Fruit fly (Drosophila melanogaster) whole organism, prepupa: Measurements from ENCODE around the gene JMJD7.

Source experiments
- Blimp-1 ChIP-seq: fragments of 200-800 bp; sonication (Bioruptor generic); optimal IDR thresholded peaks from 3 replicates; lab custom pipeline; 2017; ENCODE audit warnings: missing biosample characterization, missing genetic modification characterization, mild to moderate bottlenecking, moderate library complexity, missing genetic modification reagents
- CG10631 ChIP-seq: fragments of 200-800 bp; sonication (Bioruptor generic); optimal IDR thresholded peaks from 2 replicates; lab custom pipeline; 2016; ENCODE audit warnings: missing biosample characterization, missing genetic modification characterization
- CG10669 ChIP-seq: fragments of 200-800 bp; sonication (Bioruptor generic); optimal IDR thresholded peaks from 3 replicates; lab custom pipeline; 2018; ENCODE audit warnings: missing biosample characterization, mild to moderate bottlenecking, missing genetic modification characterization, moderate library complexity
- CG11762 ChIP-seq: fragments of 200-800 bp; sonication (Bioruptor generic); optimal IDR thresholded peaks from 3 replicates; lab custom pipeline; 2016; ENCODE audit warnings: missing biosample characterization, missing genetic modification characterization; ENCODE audit not compliant: insufficient read depth
- CG11902 ChIP-seq: fragments of 200-800 bp; sonication (Bioruptor generic); optimal IDR thresholded peaks from 3 replicates; lab custom pipeline; 2016; ENCODE audit warnings: missing biosample characterization, missing genetic modification characterization
- CG15336 ChIP-seq: fragments of 200-800 bp; sonication (Bioruptor generic); IDR thresholded peaks from 2 replicates; pipeline ENCODE4 v1.3.6; 2022; ENCODE audit warnings: missing biosample characterization, missing genetic modification characterization
- CG16779 ChIP-seq: fragments of 200-800 bp; sonication (Bioruptor generic); optimal IDR thresholded peaks from 3 replicates; lab custom pipeline; 2017; ENCODE audit warnings: missing biosample characterization, mild to moderate bottlenecking, missing genetic modification characterization
- CG3032 ChIP-seq: fragments of 200-800 bp; optimal IDR thresholded peaks from 2 replicates; lab custom pipeline; 2019; ENCODE audit warnings: missing biosample characterization, mild to moderate bottlenecking, missing genetic modification characterization, moderate library complexity
- CG31627 ChIP-seq: fragments of 200-800 bp; sonication (Bioruptor generic); optimal IDR thresholded peaks from 3 replicates; lab custom pipeline; 2016; ENCODE audit warnings: missing biosample characterization, missing genetic modification characterization
- CG32006 ChIP-seq: fragments of 200-800 bp; sonication (Bioruptor generic); optimal IDR thresholded peaks from 3 replicates; lab custom pipeline; 2017; ENCODE audit warnings: missing biosample characterization, mild to moderate bottlenecking, missing genetic modification characterization
- CG34406 ChIP-seq: fragments of 200-800 bp; sonication (Bioruptor generic); optimal IDR thresholded peaks from 3 replicates; lab custom pipeline; 2016; ENCODE audit warnings: missing biosample characterization, missing genetic modification characterization
- CG3919 ChIP-seq: fragments of 200-800 bp; sonication (Bioruptor generic); optimal IDR thresholded peaks from 3 replicates; lab custom pipeline; 2016; ENCODE audit warnings: missing biosample characterization, missing genetic modification characterization
- CG4318 ChIP-seq: fragments of 200-800 bp; sonication (Bioruptor generic); optimal IDR thresholded peaks from 3 replicates; lab custom pipeline; 2017; ENCODE audit warnings: missing biosample characterization, mild to moderate bottlenecking, missing genetic modification characterization
- CG6163 ChIP-seq: fragments of 200-800 bp; sonication (Bioruptor generic); IDR thresholded peaks from 3 replicates; pipeline ENCODE4 v1.3.6; 2022; ENCODE audit warnings: missing biosample characterization, missing genetic modification characterization
- CG6276 ChIP-seq: fragments of 200-800 bp; sonication (Bioruptor generic); optimal IDR thresholded peaks from 2 replicates; lab custom pipeline; 2017; ENCODE audit warnings: missing biosample characterization, mild to moderate bottlenecking, missing genetic modification characterization
- CG6792 ChIP-seq: fragments of 200-800 bp; sonication (Bioruptor generic); optimal IDR thresholded peaks from 3 replicates; lab custom pipeline; 2016; ENCODE audit warnings: missing biosample characterization, missing genetic modification characterization
- CG6808 ChIP-seq: fragments of 200-800 bp; sonication (Bioruptor generic); optimal IDR thresholded peaks from 3 replicates; lab custom pipeline; 2017; ENCODE audit warnings: missing biosample characterization, missing genetic modification characterization, mild to moderate bottlenecking, moderate library complexity, missing genetic modification reagents
- CG6854 ChIP-seq: fragments of 200-800 bp; sonication (Bioruptor generic); optimal IDR thresholded peaks from 2 replicates; lab custom pipeline; 2017; ENCODE audit warnings: missing biosample characterization, mild to moderate bottlenecking, missing genetic modification characterization
- CG7368 ChIP-seq: fragments of 200-800 bp; sonication (Bioruptor generic); optimal IDR thresholded peaks from 3 replicates; lab custom pipeline; 2016; ENCODE audit warnings: missing biosample characterization, missing genetic modification characterization
- CG8119 ChIP-seq: fragments of 200-800 bp; sonication (Bioruptor generic); IDR thresholded peaks from 3 replicates; pipeline ENCODE4 v1.3.6; 2022; ENCODE audit warnings: missing biosample characterization, missing genetic modification characterization
- CG8319 ChIP-seq: fragments of 200-800 bp; sonication (Bioruptor generic); optimal IDR thresholded peaks from 3 replicates; lab custom pipeline; 2016; ENCODE audit warnings: missing biosample characterization, missing genetic modification characterization
- CG8632 ChIP-seq: fragments of 200-800 bp; sonication (Bioruptor generic); optimal IDR thresholded peaks from 3 replicates; lab custom pipeline; 2016; ENCODE audit warnings: missing biosample characterization, missing genetic modification characterization
- CG9139 ChIP-seq: fragments of 200-800 bp; sonication (Bioruptor generic); optimal IDR thresholded peaks from 3 replicates; lab custom pipeline; 2017; ENCODE audit warnings: missing biosample characterization, mild to moderate bottlenecking, missing genetic modification characterization
- Eip75B ChIP-seq: fragments of 200-800 bp; sonication (Bioruptor generic); optimal IDR thresholded peaks from 3 replicates; lab custom pipeline; 2016; ENCODE audit warnings: missing biosample characterization, missing genetic modification characterization
- Eip78C ChIP-seq: fragments of 200-800 bp; sonication (Bioruptor generic); peaks from one replicate; lab custom pipeline; 2016; ENCODE audit warnings: missing biosample characterization, missing genetic modification characterization
- Eip93F ChIP-seq: fragments of 200-800 bp; sonication (Bioruptor generic); optimal IDR thresholded peaks from 2 replicates; lab custom pipeline; 2016; ENCODE audit warnings: missing biosample characterization, mild to moderate bottlenecking, missing genetic modification characterization
- Ets21C ChIP-seq: fragments of 200-800 bp; sonication (Bioruptor generic); optimal IDR thresholded peaks from 3 replicates; lab custom pipeline; 2016; ENCODE audit warnings: missing biosample characterization, missing genetic modification characterization
- Gug ChIP-seq: fragments of 200-800 bp; sonication (Bioruptor generic); IDR thresholded peaks from 2 replicates; pipeline ENCODE4 v1.3.6; 2022; ENCODE audit warnings: missing biosample characterization, missing genetic modification characterization
- Hr38 ChIP-seq: sonication (Bioruptor generic); optimal IDR thresholded peaks from 2 replicates; lab custom pipeline; 2016; ENCODE audit warnings: missing biosample characterization, missing genetic modification characterization
- Hr4 ChIP-seq: fragments of 200-800 bp; sonication (Bioruptor generic); optimal IDR thresholded peaks from 3 replicates; lab custom pipeline; 2016; ENCODE audit warnings: missing biosample characterization, missing genetic modification characterization
- Lpt ChIP-seq: fragments of 200-800 bp; sonication (Bioruptor generic); optimal IDR thresholded peaks from 3 replicates; lab custom pipeline; 2016; ENCODE audit warnings: missing biosample characterization, missing genetic modification characterization
- Met ChIP-seq: fragments of 200-800 bp; sonication (Bioruptor generic); optimal IDR thresholded peaks from 3 replicates; lab custom pipeline; 2016; ENCODE audit warnings: missing biosample characterization, missing genetic modification characterization
- OdsH ChIP-seq: fragments of 200-800 bp; sonication (Bioruptor generic); optimal IDR thresholded peaks from 3 replicates; lab custom pipeline; 2016; ENCODE audit warnings: missing biosample characterization, missing genetic modification characterization
- Smox ChIP-seq: fragments of 200-800 bp; sonication (Bioruptor generic); optimal IDR thresholded peaks from 3 replicates; lab custom pipeline; 2016; ENCODE audit warnings: missing biosample characterization, missing genetic modification characterization
- Sox102F ChIP-seq: fragments of 200-800 bp; sonication (Bioruptor generic); optimal IDR thresholded peaks from 2 replicates; lab custom pipeline; 2016; ENCODE audit warnings: missing biosample characterization, mild to moderate bottlenecking, missing genetic modification characterization
- Sox14 ChIP-seq: fragments of 200-800 bp; sonication (Bioruptor generic); optimal IDR thresholded peaks from 3 replicates; lab custom pipeline; 2016; ENCODE audit warnings: missing biosample characterization, missing genetic modification characterization
- achi ChIP-seq: fragments of 200-800 bp; sonication (Bioruptor generic); optimal IDR thresholded peaks from 3 replicates; lab custom pipeline; 2016; ENCODE audit warnings: missing biosample characterization, missing genetic modification characterization
- acj6 ChIP-seq: fragments of 200-800 bp; sonication (Bioruptor generic); optimal IDR thresholded peaks from 3 replicates; lab custom pipeline; 2016; ENCODE audit warnings: missing biosample characterization, missing genetic modification characterization
- cyc ChIP-seq: fragments of 200-800 bp; sonication (Bioruptor generic); optimal IDR thresholded peaks from 3 replicates; lab custom pipeline; 2016; ENCODE audit warnings: missing biosample characterization, missing genetic modification characterization
- dac ChIP-seq: fragments of 200-800 bp; sonication (Bioruptor generic); optimal IDR thresholded peaks from 2 replicates; lab custom pipeline; 2017; ENCODE audit warnings: missing biosample characterization, mild to moderate bottlenecking, missing genetic modification characterization
- dsx ChIP-seq: fragments of 200-800 bp; optimal IDR thresholded peaks from 3 replicates; lab custom pipeline; 2019; ENCODE audit warnings: missing biosample characterization, mild to moderate bottlenecking, missing genetic modification characterization, moderate library complexity; ENCODE audit not compliant: poor library complexity, severe bottlenecking
- esn ChIP-seq: fragments of 200-800 bp; sonication (Bioruptor generic); optimal IDR thresholded peaks from 2 replicates; lab custom pipeline; 2016; ENCODE audit warnings: missing biosample characterization, mild to moderate bottlenecking, missing genetic modification characterization, moderate library complexity
- fd85E ChIP-seq: fragments of 200-800 bp; sonication (Bioruptor generic); optimal IDR thresholded peaks from 3 replicates; lab custom pipeline; 2016; ENCODE audit warnings: missing biosample characterization, missing genetic modification characterization
- fkh ChIP-seq: fragments of 200-800 bp; sonication (Bioruptor generic); optimal IDR thresholded peaks from 3 replicates; lab custom pipeline; 2017; ENCODE audit warnings: missing biosample characterization, mild to moderate bottlenecking, missing genetic modification characterization, moderate library complexity
- lz ChIP-seq: fragments of 200-800 bp; sonication (Bioruptor generic); optimal IDR thresholded peaks from 3 replicates; lab custom pipeline; 2016; ENCODE audit warnings: missing biosample characterization, missing genetic modification characterization
- pdm3 ChIP-seq: fragments of 200-800 bp; sonication (Bioruptor generic); optimal IDR thresholded peaks from 3 replicates; lab custom pipeline; 2016; ENCODE audit warnings: missing biosample characterization, missing genetic modification characterization
- salr ChIP-seq, 2 experiments: fragments of 200-800 bp; sonication (Bioruptor generic); optimal IDR thresholded peaks; 3 replicates each; lab custom pipeline; 2016 to 2018; ENCODE audit warnings: missing biosample characterization in 2 of 2, missing genetic modification characterization in 2 of 2, mild to moderate bottlenecking in 1 of 2
- spab ChIP-seq: fragments of 200-800 bp; sonication (Bioruptor generic); optimal IDR thresholded peaks from 2 replicates; lab custom pipeline; 2017; ENCODE audit warnings: missing biosample characterization, mild to moderate bottlenecking, missing genetic modification characterization, missing genetic modification reagents
- ss ChIP-seq, 2 experiments: fragments of 200-800 bp; sonication (Bioruptor generic); optimal IDR thresholded peaks; 2 replicates in 1 of 2; 3 replicates in 1 of 2; lab custom pipeline; 2017 to 2018; ENCODE audit warnings: mild to moderate bottlenecking in 2 of 2, missing biosample characterization in 2 of 2, missing genetic modification characterization in 2 of 2, moderate library complexity in 1 of 2
- svp ChIP-seq: fragments of 200-800 bp; sonication (Bioruptor generic); peaks from one replicate; lab custom pipeline; 2016; ENCODE audit warnings: missing biosample characterization, missing genetic modification characterization
- topi ChIP-seq: fragments of 200-800 bp; sonication (Bioruptor generic); optimal IDR thresholded peaks from 3 replicates; lab custom pipeline; 2016; ENCODE audit warnings: missing biosample characterization, missing genetic modification characterization

Gene JMJD7

dm6 chr3L:13450177-13450793 lies at the start of gene JMJD7, which contains the start of gene CG10738:
Gene JMJD7 (minus strand): TSS chr3L:13450283.
Gene CG10738 (plus strand): TSS chr3L:13450770.
- TF ChIP-seq spab (GFP tag; lab: Kevin White, UChicago): no peak
- peak; percentile 28 for TF ChIP-seq CG9139
- TF ChIP-seq Sox102F: peak; percentile 36
- no peak for TF ChIP-seq Eip75B (GFP tag; lab: Kevin White, UChicago)
- peak; percentile 48 for TF ChIP-seq CG6854 (GFP tag; lab: Kevin White, UChicago)
- TF ChIP-seq CG32006 (GFP tag; lab: Kevin White, UChicago): peak; percentile 42
- TF ChIP-seq pdm3 (GFP tag; lab: Kevin White, UChicago): peak; percentile 49
- no peak for TF ChIP-seq CG34406 (GFP tag; lab: Kevin White, UChicago)
- TF ChIP-seq Met (GFP tag; lab: Kevin White, UChicago): peak; percentile 76
- no peak for TF ChIP-seq Ets21C
- no peak for TF ChIP-seq CG16779 (tag; lab: Kevin White, UChicago)
- TF ChIP-seq CG15336 (GFP tag; lab: Robert Waterston, UW): 0 out of 2 replicates have a peak, but pooled peaks have one; percentile 18
- no peak for TF ChIP-seq Gug (GFP tag; lab: Robert Waterston, UW)
- TF ChIP-seq CG8119: peak; percentile 38; the same call in 2 of the 3 replicates
- peak in 1 of 2 experiments; percentile 34 for TF ChIP-seq salr (GFP tag; optimal IDR thresholded peaks at IDR 0.05; lab: Kevin White, UChicago)
- peak; percentile 29 for TF ChIP-seq CG6792 (GFP tag; lab: Kevin White, UChicago)
- TF ChIP-seq CG10669 (GFP tag; lab: Kevin White, UChicago): peak; percentile 78
- TF ChIP-seq ss (GFP tag; optimal IDR thresholded peaks at IDR 0.05; lab: Kevin White, UChicago): no peak
- TF ChIP-seq CG8319 (GFP tag; lab: Kevin White, UChicago): no peak
- TF ChIP-seq CG7368 (GFP tag; lab: Kevin White, UChicago): peak; percentile 56
- TF ChIP-seq CG31627 (GFP tag; lab: Kevin White, UChicago): peak; percentile 23
- TF ChIP-seq fd85E: peak; percentile 10
- TF ChIP-seq CG10631 (GFP tag; lab: Kevin White, UChicago): no peak
- peak; percentile 81 for TF ChIP-seq Blimp-1
- TF ChIP-seq CG11902 (GFP tag; lab: Kevin White, UChicago): peak; percentile 66
- TF ChIP-seq Eip93F: no peak
- peak; percentile 81 for TF ChIP-seq svp (GFP tag; lab: Kevin White, UChicago)
- peak; percentile 51 for TF ChIP-seq OdsH
- TF ChIP-seq CG3032 (tag; lab: Kevin White, UChicago): peak; percentile 44
- TF ChIP-seq CG11762 (GFP tag; lab: Kevin White, UChicago): peak; percentile 76
- peak; percentile 89 for TF ChIP-seq CG3919 (GFP tag; lab: Kevin White, UChicago)
- TF ChIP-seq CG4318: peak; percentile 3
- TF ChIP-seq dsx (GFP tag; lab: Kevin White, UChicago): no peak
- peak; percentile 69 for TF ChIP-seq cyc (GFP tag; lab: Kevin White, UChicago)
- peak; percentile 66 for TF ChIP-seq esn (GFP tag; lab: Kevin White, UChicago)
- TF ChIP-seq Hr4 (GFP tag; lab: Kevin White, UChicago): peak; percentile 30
- no peak for TF ChIP-seq dac (GFP tag; lab: Kevin White, UChicago)
- no peak for TF ChIP-seq fkh
- peak; percentile 18 for TF ChIP-seq lz
- TF ChIP-seq acj6 (GFP tag; lab: Kevin White, UChicago): peak; percentile 46
- peak; percentile 36 for TF ChIP-seq CG6808 (GFP tag; lab: Kevin White, UChicago)
- TF ChIP-seq CG6276 (GFP tag; lab: Kevin White, UChicago): peak; percentile 26
- TF ChIP-seq CG6163 (GFP tag; lab: Robert Waterston, UW): peak; percentile 85
- TF ChIP-seq CG8632 (GFP tag; lab: Kevin White, UChicago): no peak
- peak; percentile 41 for TF ChIP-seq Lpt
- peak; percentile 60 for TF ChIP-seq Eip78C
- TF ChIP-seq Sox14: peak; percentile 23
- no peak for TF ChIP-seq Smox
- peak; percentile 65 for TF ChIP-seq topi (GFP tag; lab: Kevin White, UChicago)
- TF ChIP-seq achi: peak; percentile 42
- no peak for TF ChIP-seq Hr38 (GFP tag; lab: Kevin White, UChicago)
